Worm (Caenorhabditis elegans): ENCODE results near the gene larp-1.
A peak's percentile ranks its signal among the peaks of the same experiment; 100 is the strongest.
"Not testable (repeated sequence)": the region's sequence is repeated elsewhere in the genome, so short reads cannot be mapped to it uniquely, and the experiment has no call there.

larp-1 gene

DNA sequence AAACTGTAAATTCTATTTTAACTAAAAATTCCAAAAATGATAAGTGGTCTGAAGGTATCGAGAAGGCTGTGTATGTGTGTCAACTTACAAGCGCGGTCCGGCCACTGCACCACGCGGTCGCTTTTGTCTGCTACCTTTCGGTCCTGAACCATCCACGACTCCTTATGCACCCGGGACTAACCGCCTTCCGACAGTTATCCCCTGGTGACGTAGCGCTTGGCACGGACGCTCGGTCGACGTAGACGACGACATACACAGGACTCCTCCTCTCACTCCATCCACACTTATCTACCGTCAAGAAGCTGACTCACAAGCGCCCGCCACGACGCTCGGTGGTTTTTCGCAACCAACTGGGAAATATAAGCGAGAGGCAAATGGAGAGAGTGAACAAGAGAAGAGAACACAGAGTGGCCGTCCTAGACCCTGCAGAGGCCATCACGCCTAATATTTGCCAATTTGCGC, 14.0 kb upstream of the larp-1 start (continued):
- TF ChIP-seq ceh-32 (tag; optimal IDR thresholded peaks at IDR 0.05; ENCODE audit: poor library complexity): peak; percentile 47
- peak; percentile 73 for TF ChIP-seq lir-3 (tag; optimal IDR thresholded peaks at IDR 0.05)
- peak; percentile 19; the same call in 1 of the 2 replicates for TF ChIP-seq nhr-41 (GFP tag; IDR thresholded peaks at IDR 0.05)
- TF ChIP-seq pha-4 (GFP tag; IDR thresholded peaks at IDR 0.05): peak; percentile 89
- TF ChIP-seq pha-4, unc-62 (tag; optimal IDR thresholded peaks at IDR 0.05): not testable (repeated sequence)
- peak; percentile 68 for TF ChIP-seq spr-3 (GFP tag; optimal IDR thresholded peaks at IDR 0.05)
- peak; percentile 58; the same call in 1 of the 2 replicates for TF ChIP-seq ZK337.2 (GFP tag; IDR thresholded peaks at IDR 0.05)
- TF ChIP-seq mes-2 (tag; optimal IDR thresholded peaks at IDR 0.05; ENCODE audit: poor library complexity, severe bottlenecking): peak; percentile 76
- peak; percentile 70 for TF ChIP-seq F10B5.3 (tag; optimal IDR thresholded peaks at IDR 0.05)
- TF ChIP-seq saeg-2 (GFP tag; IDR thresholded peaks at IDR 0.05): peak; percentile 63; the same call in 1 of the 2 replicates
- peak; percentile 78 for TF ChIP-seq lim-7 (GFP tag; IDR thresholded peaks at IDR 0.05)
- TF ChIP-seq zfp-3 (GFP tag; conservative IDR thresholded peaks at IDR 0.05): 0 out of 2 replicates have a peak, but pooled peaks have one; percentile 54
- TF ChIP-seq jun-1 (tag; optimal IDR thresholded peaks at IDR 0.05): peak; percentile 47
- peak; percentile 68; the same call in 1 of the 2 replicates for TF ChIP-seq Y48G9A.11 (GFP tag; IDR thresholded peaks at IDR 0.05)
- peak; percentile 71 for TF ChIP-seq lin-1 (GFP tag; IDR thresholded peaks at IDR 0.05)
- TF ChIP-seq egl-43 (GFP tag; IDR thresholded peaks at IDR 0.05): peak; percentile 97
- TF ChIP-seq mxl-3 (GFP tag; optimal IDR thresholded peaks at IDR 0.05): peak; percentile 91
- TF ChIP-seq nhr-6 (tag; optimal IDR thresholded peaks at IDR 0.05): peak; percentile 23
- TF ChIP-seq sdz-12 (GFP tag; optimal IDR thresholded peaks at IDR 0.05): peak; percentile 86
- TF ChIP-seq mep-1 (tag; optimal IDR thresholded peaks at IDR 0.05): peak; percentile 85
- peak; percentile 88 for TF ChIP-seq dmd-6 (GFP tag; IDR thresholded peaks at IDR 0.05)
- peak in 1 of 2 experiments; percentile 70 for TF ChIP-seq mdl-1 (tag; optimal IDR thresholded peaks at IDR 0.05)
- TF ChIP-seq Y5F2A.4 (GFP tag; optimal IDR thresholded peaks at IDR 0.05): peak; percentile 70
- TF ChIP-seq tag-97 (GFP tag; IDR thresholded peaks at IDR 0.05): peak; percentile 77; the same call in 1 of the 2 replicates
- peak; percentile 76 for TF ChIP-seq hlh-11 (tag; optimal IDR thresholded peaks at IDR 0.05)
- peak; percentile 50; the same call in 1 of the 2 replicates for TF ChIP-seq nhr-42 (GFP tag; IDR thresholded peaks at IDR 0.05)
- TF ChIP-seq set-16 (GFP tag; IDR thresholded peaks at IDR 0.05): peak; percentile 88
- TF ChIP-seq gei-8 (GFP tag; optimal IDR thresholded peaks at IDR 0.05): peak; percentile 75
- peak; percentile 71 to 85 for TF ChIP-seq daf-16 (GFP tag; optimal IDR thresholded peaks at IDR 0.05)
- peak; percentile 25 for TF ChIP-seq daf-16 (tag; optimal IDR thresholded peaks at IDR 0.05)
- TF ChIP-seq zip-11 (GFP tag; IDR thresholded peaks at IDR 0.05): 0 out of 2 replicates have a peak, but pooled peaks have one; percentile 60
- peak; percentile 94 for TF ChIP-seq T26A8.4 (GFP tag; IDR thresholded peaks at IDR 0.05)
- TF ChIP-seq spr-1 (tag; optimal IDR thresholded peaks at IDR 0.05): peak; percentile 81
- peak in 1 of 2 experiments; percentile 53 for TF ChIP-seq lsy-2 (tag; optimal IDR thresholded peaks at IDR 0.05)
- TF ChIP-seq rbr-2 (tag; optimal IDR thresholded peaks at IDR 0.05): peak; percentile 90
- peak; percentile 91 for TF ChIP-seq nhr-102 (tag; optimal IDR thresholded peaks at IDR 0.05)
- peak; percentile 77 for TF ChIP-seq madf-9 (GFP tag; conservative IDR thresholded peaks at IDR 0.05)
- TF ChIP-seq dmd-8 (GFP tag; IDR thresholded peaks at IDR 0.05): peak; percentile 65; the same call in 1 of the 2 replicates
- TF ChIP-seq madf-5 (GFP tag; IDR thresholded peaks at IDR 0.05): peak; percentile 61 to 78; a peak in 2 of 4 replicates
- peak; percentile 8 for TF ChIP-seq nhr-77 (tag; optimal IDR thresholded peaks at IDR 0.05)
- 0 out of 2 replicates have a peak, but pooled peaks have one; percentile 47 for TF ChIP-seq F26F4.8 (GFP tag; conservative IDR thresholded peaks at IDR 0.05)
- TF ChIP-seq ceh-44 (GFP tag; IDR thresholded peaks at IDR 0.05): peak; percentile 68; the same call in 1 of the 2 replicates
- TF ChIP-seq hmg-1.1 (GFP tag; IDR thresholded peaks at IDR 0.05): peak; percentile 97
- TF ChIP-seq unc-62 (GFP tag; optimal IDR thresholded peaks at IDR 0.05 in 1 of 2): peak in 1 of 2 experiments; percentile 76
- peak; percentile 47 for TF ChIP-seq duxl-1 (tag; optimal IDR thresholded peaks at IDR 0.05; ENCODE audit: poor library complexity)
- peak; percentile 90 for TF ChIP-seq ctbp-1 (GFP tag; IDR thresholded peaks at IDR 0.05)
- peak; percentile 80 for TF ChIP-seq mdt-29 (GFP tag; IDR thresholded peaks at IDR 0.05)
- 0 out of 2 replicates have a peak, but pooled peaks have one; percentile 52 for TF ChIP-seq D1046.2 (GFP tag; IDR thresholded peaks at IDR 0.05)
- TF ChIP-seq zip-2 (tag; optimal IDR thresholded peaks at IDR 0.05): peak; percentile 24
